Worm (Caenorhabditis elegans): ENCODE measurements around the gene tmem-138.

Gene tmem-138

DNA sequence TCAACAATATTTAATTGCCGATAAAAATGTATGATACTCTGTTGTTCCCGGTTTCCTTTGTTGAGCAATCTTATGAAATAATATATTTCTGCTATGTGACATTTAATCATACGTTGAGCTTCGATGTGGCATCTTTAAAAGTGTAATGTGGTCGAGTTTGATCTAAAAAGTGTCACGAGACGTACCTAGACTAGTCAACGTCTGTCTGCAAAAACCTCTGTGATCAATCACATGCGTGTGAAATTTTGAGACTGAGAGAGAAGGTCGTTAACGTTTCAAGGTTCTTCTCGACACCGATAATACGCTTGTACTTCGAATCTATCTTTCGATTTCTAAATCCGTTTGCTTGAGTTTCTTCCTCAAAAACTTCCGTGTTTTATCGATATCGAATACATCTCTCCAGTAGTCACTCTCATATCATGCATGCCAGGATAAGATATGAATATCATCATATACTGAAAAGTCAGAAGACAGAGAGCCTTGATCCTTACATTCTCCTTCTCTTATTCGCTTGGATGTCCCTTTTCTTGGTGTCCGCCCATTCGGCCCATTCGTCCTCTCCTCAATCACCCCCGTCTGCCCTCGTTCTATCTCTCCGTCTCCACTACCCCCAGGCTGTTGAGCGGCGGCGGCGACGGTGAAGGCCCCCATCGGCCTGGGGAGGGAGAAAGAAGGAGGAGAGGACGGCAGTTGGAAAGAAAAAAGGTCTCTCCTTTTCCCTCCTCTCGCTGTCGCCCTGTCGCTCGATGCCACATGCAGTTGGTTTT is 28.7 kb upstream of the tmem-138 start:
- TF ChIP-seq ceh-16 (tag; optimal IDR thresholded peaks at IDR 0.05), result peak; percentile 58
- peak; percentile 64 for TF ChIP-seq F13H6.1 (tag; optimal IDR thresholded peaks at IDR 0.05)
- peak; percentile 95 for TF ChIP-seq sma-9 (GFP tag; optimal IDR thresholded peaks at IDR 0.05)
- TF ChIP-seq sma-9 (tag; optimal IDR thresholded peaks at IDR 0.05), result no peak
- no peak for TF ChIP-seq nhr-12 (tag; optimal IDR thresholded peaks at IDR 0.05)
- peak; percentile 40 for TF ChIP-seq sma-3 (GFP tag; optimal IDR thresholded peaks at IDR 0.05)
- no peak for TF ChIP-seq snpc-4 (tag; optimal IDR thresholded peaks at IDR 0.05)
- TF ChIP-seq sem-4 (tag; optimal IDR thresholded peaks at IDR 0.05), result peak; percentile 56
- TF ChIP-seq ztf-4 (tag; optimal IDR thresholded peaks at IDR 0.05), result peak; percentile 45
- TF ChIP-seq blmp-1 (tag; optimal IDR thresholded peaks at IDR 0.05; ENCODE audit: insufficient read depth), result peak; percentile 6
- no peak for TF ChIP-seq aly-2 (tag; optimal IDR thresholded peaks at IDR 0.05)
- TF ChIP-seq R02D3.7 (tag; optimal IDR thresholded peaks at IDR 0.05), result no peak
- no peak for TF ChIP-seq nhr-237 (tag; optimal IDR thresholded peaks at IDR 0.05)
- TF ChIP-seq nhr-23 (tag; optimal IDR thresholded peaks at IDR 0.05), result no peak
- TF ChIP-seq unc-55 (GFP tag; optimal IDR thresholded peaks at IDR 0.05), result peak; percentile 44
- TF ChIP-seq mab-5 (tag; optimal IDR thresholded peaks at IDR 0.05), result no peak
- no peak for TF ChIP-seq ztf-1 (GFP tag; conservative IDR thresholded peaks at IDR 0.05)
- TF ChIP-seq nhr-21 (tag; optimal IDR thresholded peaks at IDR 0.05), result peak; percentile 63
- TF ChIP-seq nhr-25 (tag; optimal IDR thresholded peaks at IDR 0.05), result peak; percentile 92
- no peak for TF ChIP-seq ztf-11 (tag; optimal IDR thresholded peaks at IDR 0.05)
- TF ChIP-seq mdl-1 (tag; optimal IDR thresholded peaks at IDR 0.05), result no peak
- TF ChIP-seq unc-62 (GFP tag; optimal IDR thresholded peaks at IDR 0.05), result peak; percentile 36
- no peak for TF ChIP-seq unc-39 (tag; optimal IDR thresholded peaks at IDR 0.05)
- no peak for TF ChIP-seq ZK546.5 (tag; optimal IDR thresholded peaks at IDR 0.05)
- peak; percentile 1 for TF ChIP-seq lin-13 (GFP tag; optimal IDR thresholded peaks at IDR 0.05)
- no peak for TF ChIP-seq peb-1 (tag; optimal IDR thresholded peaks at IDR 0.05)
- peak; percentile 45 for TF ChIP-seq C34F6.9 (tag; optimal IDR thresholded peaks at IDR 0.05)
- TF ChIP-seq lin-11 (tag; optimal IDR thresholded peaks at IDR 0.05), result no peak
- TF ChIP-seq ama-1 (optimal IDR thresholded peaks at IDR 0.05), result no peak
- no peak for TF ChIP-seq alr-1 (tag; optimal IDR thresholded peaks at IDR 0.05)
- no peak for TF ChIP-seq nhr-11 (tag; optimal IDR thresholded peaks at IDR 0.05)
- no peak for TF ChIP-seq lin-39 (tag; optimal IDR thresholded peaks at IDR 0.05)
- no peak for TF ChIP-seq ceh-82 (tag; optimal IDR thresholded peaks at IDR 0.05)
- TF ChIP-seq nhr-129 (tag; optimal IDR thresholded peaks at IDR 0.05), result peak; percentile 99
- TF ChIP-seq dmd-4 (tag; optimal IDR thresholded peaks at IDR 0.05), result no peak
- TF ChIP-seq fos-1 (tag; optimal IDR thresholded peaks at IDR 0.05), result peak; percentile 29
- peak; percentile 26 for TF ChIP-seq gmeb-1 (tag; optimal IDR thresholded peaks at IDR 0.05)
- no peak for TF ChIP-seq mbf-1 (tag; optimal IDR thresholded peaks at IDR 0.05)
- TF ChIP-seq nhr-10 (tag; optimal IDR thresholded peaks at IDR 0.05), result no peak
- peak; percentile 84 for TF ChIP-seq nhr-6 (tag; optimal IDR thresholded peaks at IDR 0.05)
- no peak for TF ChIP-seq elt-1 (tag; optimal IDR thresholded peaks at IDR 0.05)
- no peak for TF ChIP-seq elt-3 (tag; optimal IDR thresholded peaks at IDR 0.05)
- TF ChIP-seq zag-1 (tag; optimal IDR thresholded peaks at IDR 0.05), result no peak
- peak; percentile 20 for TF ChIP-seq egl-27 (tag; optimal IDR thresholded peaks at IDR 0.05)
- TF ChIP-seq skn-1 (tag; optimal IDR thresholded peaks at IDR 0.05), result no peak
- TF ChIP-seq lsy-2 (tag; optimal IDR thresholded peaks at IDR 0.05), result peak; percentile 34 to 44
- TF ChIP-seq Y55F3AM.14 (GFP tag; optimal IDR thresholded peaks at IDR 0.05), result no peak
- peak; percentile 81 for TF ChIP-seq crh-2 (tag; optimal IDR thresholded peaks at IDR 0.05)
- TF ChIP-seq nhr-77 (tag; optimal IDR thresholded peaks at IDR 0.05), result no peak
